Worm (Caenorhabditis elegans): ENCODE measurements around the gene nspc-18.

- TF ChIP-seq med-1 (GFP tag; optimal IDR thresholded peaks at IDR 0.05; ENCODE audit: insufficient read depth) = no peak
- no peak for TF ChIP-seq tab-1 (GFP tag; IDR thresholded peaks at IDR 0.05)
- no peak for TF ChIP-seq ref-1 (GFP tag; conservative IDR thresholded peaks at IDR 0.05)
- no peak for TF ChIP-seq flt-1 (GFP tag; IDR thresholded peaks at IDR 0.05)
- no peak for TF ChIP-seq ztf-29 (GFP tag; IDR thresholded peaks at IDR 0.05)
- no peak for TF ChIP-seq cog-1 (tag; optimal IDR thresholded peaks at IDR 0.05)
- TF ChIP-seq ztf-23 (GFP tag; IDR thresholded peaks at IDR 0.05) = no peak
- TF ChIP-seq T22C8.4 (GFP tag; IDR thresholded peaks at IDR 0.05) = no peak
- TF ChIP-seq klf-2 (GFP tag; conservative IDR thresholded peaks at IDR 0.05) = no peak
Observed at ce11 chrX:14557936-14558554, 30.6 kb upstream of the nspc-18 start, which contains the start of gene nhr-3.
